Fruit fly (Drosophila melanogaster) whole organism, embryonic: ENCODE measurements around the gene Spec2.
A peak's percentile ranks its signal among the peaks of the same experiment; 100 is the strongest.

Experiments
- B-H2 ChIP-seq: fragments of 200-800 bp; sonication (Bioruptor generic); optimal IDR thresholded peaks from 2 replicates; lab custom pipeline; 2018; ENCODE audit warnings: missing biosample characterization, mild to moderate bottlenecking, missing genetic modification characterization
- CG10543 ChIP-seq: fragments of 200-800 bp; sonication (Bioruptor generic); optimal IDR thresholded peaks from 3 replicates; lab custom pipeline; 2017; ENCODE audit warnings: missing biosample characterization, mild to moderate bottlenecking, missing genetic modification characterization, moderate library complexity
- CG10565 ChIP-seq: fragments of 200-800 bp; sonication (Bioruptor generic); optimal IDR thresholded peaks from 3 replicates; lab custom pipeline; 2016; ENCODE audit warnings: missing biosample characterization, mild to moderate bottlenecking, missing genetic modification characterization
- CG12744 ChIP-seq: fragments of 200-800 bp; sonication (Bioruptor generic); optimal IDR thresholded peaks from 2 replicates; lab custom pipeline; 2016; ENCODE audit warnings: missing biosample characterization, missing genetic modification characterization
- CG14050 ChIP-seq: fragments of 200-800 bp; sonication (Bioruptor generic); IDR thresholded peaks from 3 replicates; pipeline ENCODE4 v1.3.6; 2022; ENCODE audit warnings: missing biosample characterization, missing genetic modification characterization
- CG14441 ChIP-seq: fragments of 200-800 bp; sonication (Bioruptor generic); IDR thresholded peaks from 2 replicates; pipeline ENCODE4 v1.3.6; 2022; ENCODE audit warnings: missing biosample characterization, missing genetic modification characterization
- CG15073 ChIP-seq: fragments of 200-800 bp; sonication (Bioruptor generic); optimal IDR thresholded peaks from 2 replicates; lab custom pipeline; 2016; ENCODE audit warnings: missing biosample characterization, missing genetic modification characterization
- CG15269 ChIP-seq: fragments of 200-800 bp; sonication (Bioruptor generic); optimal IDR thresholded peaks from 2 replicates; lab custom pipeline; 2018; ENCODE audit warnings: missing biosample characterization, mild to moderate bottlenecking, missing genetic modification characterization, moderate library complexity
- CG18011 ChIP-seq: fragments of 200-800 bp; sonication (Bioruptor generic); optimal IDR thresholded peaks from 2 replicates; lab custom pipeline; 2017; ENCODE audit warnings: missing biosample characterization, missing genetic modification characterization, mild to moderate bottlenecking, moderate library complexity, missing genotype
- CG2199 ChIP-seq: fragments of 200-800 bp; sonication (Bioruptor generic); IDR thresholded peaks from 3 replicates; pipeline ENCODE4 v1.3.6; 2022; ENCODE audit warnings: missing biosample characterization, missing genetic modification characterization
- CG2712 ChIP-seq: fragments of 200-800 bp; optimal IDR thresholded peaks from 3 replicates; lab custom pipeline; 2019; ENCODE audit warnings: missing biosample characterization, mild to moderate bottlenecking, missing genetic modification characterization, moderate library complexity
- CG3281 ChIP-seq: fragments of 200-800 bp; sonication (Bioruptor generic); optimal IDR thresholded peaks from 3 replicates; lab custom pipeline; 2017; ENCODE audit warnings: missing biosample characterization, mild to moderate bottlenecking, missing genetic modification characterization
- CG3407 ChIP-seq: fragments of 200-800 bp; sonication (Bioruptor generic); optimal IDR thresholded peaks from 2 replicates; lab custom pipeline; 2018; ENCODE audit warnings: missing biosample characterization, mild to moderate bottlenecking, missing genetic modification characterization
- CG4854 ChIP-seq: fragments of 200-800 bp; sonication (Bioruptor generic); optimal IDR thresholded peaks from 2 replicates; lab custom pipeline; 2016; ENCODE audit warnings: missing biosample characterization, missing genetic modification characterization, inconsistent platforms
- CG8388 ChIP-seq: fragments of 200-800 bp; sonication (Bioruptor generic); optimal IDR thresholded peaks from 2 replicates; lab custom pipeline; 2019; ENCODE audit warnings: missing biosample characterization, mild to moderate bottlenecking, missing genetic modification characterization, moderate library complexity
- CG8478 ChIP-seq: fragments of >200 bp; optimal IDR thresholded peaks from 2 replicates; lab custom pipeline; 2018
- CTCF ChIP-seq: fragments of 200-800 bp; sonication (Bioruptor generic); optimal IDR thresholded peaks from 2 replicates; lab custom pipeline; 2017; ENCODE audit warnings: missing biosample characterization, mild to moderate bottlenecking, missing genetic modification characterization, moderate library complexity
- Deaf1 ChIP-seq: fragments of 200-800 bp; optimal IDR thresholded peaks from 3 replicates; lab custom pipeline; 2019; ENCODE audit warnings: missing biosample characterization, mild to moderate bottlenecking, missing genetic modification characterization, moderate library complexity
- Drgx ChIP-seq: fragments of 200-800 bp; sonication (Bioruptor generic); IDR thresholded peaks from 2 replicates; pipeline ENCODE4 v1.3.6; 2022; ENCODE audit warnings: missing biosample characterization, missing genetic modification characterization
- HLH4C ChIP-seq: fragments of 200-800 bp; sonication (Bioruptor generic); IDR thresholded peaks from 3 replicates; pipeline ENCODE4 v1.3.6; 2022; ENCODE audit warnings: missing biosample characterization, missing genetic modification characterization; ENCODE audit not compliant: partially characterized antibody
- HmgZ ChIP-seq: fragments of 200-800 bp; sonication (Bioruptor generic); optimal IDR thresholded peaks from 2 replicates; lab custom pipeline; 2018; ENCODE audit warnings: missing biosample characterization, mild to moderate bottlenecking, missing genetic modification characterization
- Hr3 ChIP-seq: fragments of 200-800 bp; sonication (Bioruptor generic); optimal IDR thresholded peaks from 3 replicates; lab custom pipeline; 2016; ENCODE audit warnings: missing biosample characterization, missing genetic modification characterization
- Lim3 ChIP-seq: fragments of 200-800 bp; sonication (Bioruptor generic); IDR thresholded peaks from 2 replicates; pipeline ENCODE4 v1.3.6; 2022; ENCODE audit warnings: missing biosample characterization, missing genetic modification characterization
- Med ChIP-seq: fragments of 200-800 bp; sonication (Bioruptor generic); peaks from one replicate; lab custom pipeline; 2016; ENCODE audit warnings: missing biosample characterization, missing genetic modification characterization, mild to moderate bottlenecking, inconsistent platforms, moderate library complexity
- Mes4 ChIP-seq: fragments of 200-800 bp; sonication (Bioruptor generic); optimal IDR thresholded peaks from 2 replicates; lab custom pipeline; 2016; ENCODE audit warnings: missing biosample characterization, missing genetic modification characterization
- Nf-YC ChIP-seq: fragments of 200-800 bp; optimal IDR thresholded peaks from 3 replicates; lab custom pipeline; 2019; ENCODE audit warnings: missing biosample characterization, mild to moderate bottlenecking, missing genetic modification characterization, moderate library complexity
- Sox102F ChIP-seq: fragments of 200-800 bp; sonication (Bioruptor generic); optimal IDR thresholded peaks from 2 replicates; lab custom pipeline; 2018; ENCODE audit warnings: missing biosample characterization, mild to moderate bottlenecking, missing genetic modification characterization, moderate library complexity
- Usf ChIP-seq: fragments of 200-800 bp; sonication (Bioruptor generic); optimal IDR thresholded peaks from 2 replicates; lab custom pipeline; 2017; ENCODE audit warnings: missing genotype, missing biosample characterization, missing genetic modification characterization
- Xbp1 ChIP-seq: fragments of 200-800 bp; sonication (Bioruptor generic); optimal IDR thresholded peaks from 3 replicates; lab custom pipeline; 2016; ENCODE audit warnings: missing biosample characterization, mild to moderate bottlenecking, missing genetic modification characterization
- YL-1 ChIP-seq: fragments of 200-800 bp; sonication (Bioruptor generic); optimal IDR thresholded peaks from 3 replicates; lab custom pipeline; 2017; ENCODE audit warnings: missing biosample characterization, mild to moderate bottlenecking, missing genetic modification characterization
- ara ChIP-seq: fragments of 200-800 bp; sonication (Bioruptor generic); IDR thresholded peaks from 2 replicates; pipeline ENCODE4 v1.3.6; 2022; ENCODE audit warnings: missing biosample characterization, missing genetic modification characterization
- caup ChIP-seq: fragments of 200-800 bp; sonication (Bioruptor generic); optimal IDR thresholded peaks from 3 replicates; lab custom pipeline; 2017; ENCODE audit warnings: missing biosample characterization, mild to moderate bottlenecking, missing genetic modification characterization, moderate library complexity; ENCODE audit not compliant: severe bottlenecking
- croc ChIP-seq: fragments of 200-800 bp; sonication (Bioruptor generic); conservative IDR thresholded peaks from 3 replicates; pipeline ENCODE4 v1.3.6; 2022; ENCODE audit warnings: missing biosample characterization, missing genetic modification characterization
- cwo ChIP-seq: fragments of 200-800 bp; sonication (Bioruptor generic); optimal IDR thresholded peaks from 3 replicates; lab custom pipeline; 2017; ENCODE audit warnings: missing biosample characterization, missing genetic modification characterization, mild to moderate bottlenecking, moderate library complexity, missing genetic modification reagents
- dimm ChIP-seq: fragments of 200-800 bp; sonication (Bioruptor generic); IDR thresholded peaks from 2 replicates; pipeline ENCODE4 v1.3.6; 2022; ENCODE audit warnings: missing biosample characterization, missing genetic modification characterization
- dm ChIP-seq: fragments of 200-800 bp; sonication (Bioruptor generic); optimal IDR thresholded peaks from 3 replicates; lab custom pipeline; 2016; ENCODE audit warnings: missing biosample characterization, missing genetic modification characterization
- ftz-f1 ChIP-seq: fragments of 200-800 bp; sonication (Bioruptor generic); optimal IDR thresholded peaks from 2 replicates; lab custom pipeline; 2016; ENCODE audit warnings: missing biosample characterization, missing genetic modification characterization
- gcm2 ChIP-seq: fragments of 200-800 bp; sonication (Bioruptor generic); optimal IDR thresholded peaks from 2 replicates; lab custom pipeline; 2016; ENCODE audit warnings: missing biosample characterization, missing genetic modification characterization
- mirr ChIP-seq: fragments of 200-800 bp; sonication (Bioruptor generic); optimal IDR thresholded peaks from 3 replicates; lab custom pipeline; 2018; ENCODE audit warnings: missing biosample characterization, mild to moderate bottlenecking, missing genetic modification characterization
- nerfin-2 ChIP-seq: fragments of 200-800 bp; sonication (Bioruptor generic); IDR thresholded peaks from 2 replicates; pipeline ENCODE4 v1.3.6; 2022; ENCODE audit warnings: missing biosample characterization, missing genetic modification characterization; ENCODE audit not compliant: partially characterized antibody
- nom ChIP-seq: fragments of 200-800 bp; sonication (Bioruptor generic); optimal IDR thresholded peaks from 2 replicates; lab custom pipeline; 2017; ENCODE audit warnings: missing biosample characterization, missing genetic modification characterization, mild to moderate bottlenecking, moderate library complexity, missing genetic modification reagents
- phol ChIP-seq: fragments of 200-800 bp; sonication (Bioruptor generic); optimal IDR thresholded peaks from 3 replicates; lab custom pipeline; 2018; ENCODE audit warnings: missing biosample characterization, mild to moderate bottlenecking, missing genetic modification characterization, moderate library complexity
- so ChIP-seq: fragments of 200-800 bp; sonication (Bioruptor generic); IDR thresholded peaks from 3 replicates; pipeline ENCODE4 v1.3.6; 2022; ENCODE audit warnings: missing biosample characterization, missing genetic modification characterization
- sr ChIP-seq: fragments of 200-800 bp; sonication (Bioruptor generic); IDR thresholded peaks from 3 replicates; pipeline ENCODE4 v1.3.6; 2022; ENCODE audit warnings: missing biosample characterization, missing genetic modification characterization
- sug ChIP-seq: fragments of 200-800 bp; optimal IDR thresholded peaks from 2 replicates; lab custom pipeline; 2019; ENCODE audit warnings: missing biosample characterization, mild to moderate bottlenecking, missing genetic modification characterization, moderate library complexity
- zfh2 ChIP-seq: fragments of 200-800 bp; sonication (Bioruptor generic); optimal IDR thresholded peaks from 2 replicates; lab custom pipeline; 2016; ENCODE audit warnings: missing biosample characterization, missing genetic modification characterization

Spec2 gene

dm6 chr3R:5599521-5600360 lies 24.2 kb downstream of the Spec2 start (continued):
- TF ChIP-seq gcm2 (no peak), dm (GFP tag; lab: Kevin White, UChicago) (peak; percentile 98), Hr3 (no peak), zfh2 (GFP tag; lab: Kevin White, UChicago) (peak; percentile 9), phol (peak; percentile 22)
- TF ChIP-seq, all 482 proteins: peak for 29

dm6 chr3R:5594878-5595277 lies 29.0 kb downstream of the Spec2 start:
- TF ChIP-seq CG2712 (tag; lab: Kevin White, UChicago) (no peak), nom (peak; percentile 11), CG2199 (GFP tag; lab: Robert Waterston, UW) (peak; percentile 86; the same call in 2 of the 3 replicates), Lim3 (no peak), ftz-f1 (no peak), Drgx (GFP tag; lab: Robert Waterston, UW) (no peak), YL-1 (GFP tag; lab: Kevin White, UChicago) (no peak), CG8388 (GFP tag; lab: Kevin White, UChicago) (no peak), CTCF (GFP tag; lab: Kevin White, UChicago) (peak; percentile 11), HmgZ (peak; percentile 33), mirr (GFP tag; lab: Kevin White, UChicago) (no peak), CG15269 (tag; lab: Kevin White, UChicago) (no peak), croc (GFP tag; lab: Robert Waterston, UW) (no peak), dimm (GFP tag; lab: Robert Waterston, UW) (no peak), CG14441 (GFP tag; lab: Robert Waterston, UW) (no peak), CG4854 (GFP tag; lab: Kevin White, UChicago) (no peak), Usf (GFP tag; lab: Kevin White, UChicago) (no peak), CG12744 (GFP tag; lab: Kevin White, UChicago) (no peak), CG15073 (GFP tag; lab: Kevin White, UChicago) (peak; percentile 73), Mes4 (GFP tag; lab: Kevin White, UChicago) (no peak), CG14050 (GFP tag; lab: Robert Waterston, UW) (no peak), Med (GFP tag; lab: Kevin White, UChicago) (peak; percentile 54)
- TF ChIP-seq, all 482 proteins: peak for 6

- TF ChIP-seq Sox102F (GFP tag; lab: Kevin White, UChicago), result no peak
- peak; percentile 28 for TF ChIP-seq phol
- TF ChIP-seq cwo, result peak; percentile 79
- TF ChIP-seq nerfin-2 (GFP tag; lab: Robert Waterston, UW), result 0 out of 2 replicates have a peak, but pooled peaks have one; percentile 28
- peak; percentile 17 for TF ChIP-seq CG8478
- TF ChIP-seq CG3407 (GFP tag; lab: Kevin White, UChicago), result no peak
- TF ChIP-seq Med (GFP tag; lab: Kevin White, UChicago), result peak; percentile 73
- TF ChIP-seq Deaf1, result peak; percentile 41
- no peak for TF ChIP-seq CG18011 (GFP tag; lab: Kevin White, UChicago)
- TF ChIP-seq sug (tag; lab: Kevin White, UChicago), result peak; percentile 57
- TF ChIP-seq HLH4C (GFP tag; lab: Robert Waterston, UW), result peak; percentile 45; the same call in 1 of the 3 replicates
- TF ChIP-seq B-H2, result peak; percentile 28
- no peak for TF ChIP-seq Xbp1 (GFP tag; lab: Kevin White, UChicago)
- TF ChIP-seq sr (GFP tag; lab: Robert Waterston, UW), result peak; percentile 67; the same call in 2 of the 3 replicates
- TF ChIP-seq ara (GFP tag; lab: Robert Waterston, UW), result no peak
- no peak for TF ChIP-seq caup (GFP tag; lab: Kevin White, UChicago)
- TF ChIP-seq CG3281 (GFP tag; lab: Kevin White, UChicago), result peak; percentile 3
- TF ChIP-seq CG10543, result peak; percentile 13
- TF ChIP-seq CG10565 (GFP tag; lab: Kevin White, UChicago), result no peak
- TF ChIP-seq Nf-YC (tag; lab: Kevin White, UChicago), result peak; percentile 63
- no peak for TF ChIP-seq so (GFP tag; lab: Robert Waterston, UW)
Measured at dm6 chr3R:5592009-5592572, 31.8 kb downstream of the Spec2 start.
